Worm (Caenorhabditis elegans): ENCODE results near the gene C48B4.8.

C48B4.8 gene

DNA sequence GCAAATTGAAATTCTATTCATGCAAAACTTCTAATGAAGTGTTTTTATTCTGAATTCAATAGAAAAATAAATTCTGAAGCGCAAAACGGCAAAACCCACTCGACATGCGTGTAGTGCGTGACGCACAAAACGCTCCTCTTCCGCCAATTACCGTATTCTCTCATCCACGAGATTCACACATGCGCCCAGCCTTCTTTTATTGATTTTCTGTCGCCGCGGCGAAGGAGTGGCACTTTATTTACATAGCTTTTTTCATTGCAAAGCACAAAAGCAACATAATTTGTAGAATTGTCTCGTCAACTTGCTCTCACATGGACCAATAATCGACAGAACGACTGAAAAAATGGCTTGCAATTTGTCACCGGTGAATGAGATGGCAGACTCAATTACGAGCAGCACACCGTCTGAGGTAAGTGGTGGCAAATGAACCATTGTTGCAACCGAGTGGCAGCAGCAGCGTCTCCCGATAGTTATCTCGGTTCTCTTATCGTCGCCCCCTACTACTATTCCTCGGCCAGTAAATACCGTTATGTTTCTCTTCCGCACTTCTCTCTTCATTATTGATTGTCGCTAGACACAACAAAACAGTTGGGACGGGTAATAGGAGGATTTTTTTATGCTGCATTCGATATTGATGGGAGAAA is 14.9 kb downstream of the C48B4.8 start, which contains the start of gene unc-16 (continued):
- peak; percentile 36 for TF ChIP-seq rnt-1 (tag; optimal IDR thresholded peaks at IDR 0.05)
- no peak for TF ChIP-seq lim-6 (tag; optimal IDR thresholded peaks at IDR 0.05)
- no peak for TF ChIP-seq pha-2 (tag; optimal IDR thresholded peaks at IDR 0.05)
- TF ChIP-seq fkh-6 (tag; optimal IDR thresholded peaks at IDR 0.05): no peak
- TF ChIP-seq ttx-3 (tag; optimal IDR thresholded peaks at IDR 0.05): no peak
- peak; percentile 90 for TF ChIP-seq unc-55 (GFP tag; optimal IDR thresholded peaks at IDR 0.05)
- TF ChIP-seq hlh-6 (tag; optimal IDR thresholded peaks at IDR 0.05): no peak
- peak; percentile 84 for TF ChIP-seq ceh-31 (tag; optimal IDR thresholded peaks at IDR 0.05)
- no peak for TF ChIP-seq ceh-14 (tag; optimal IDR thresholded peaks at IDR 0.05)
- peak; percentile 70 for TF ChIP-seq ceh-34 (tag; optimal IDR thresholded peaks at IDR 0.05)

- no peak for TF ChIP-seq pax-1 (tag; optimal IDR thresholded peaks at IDR 0.05)
- no peak for TF ChIP-seq npax-4 (tag; optimal IDR thresholded peaks at IDR 0.05)
- no peak for TF ChIP-seq ttx-3 (tag; optimal IDR thresholded peaks at IDR 0.05)
- TF ChIP-seq dmd-4 (tag; optimal IDR thresholded peaks at IDR 0.05; ENCODE audit: borderline replicate concordance): no peak
- TF ChIP-seq ceh-31 (tag; optimal IDR thresholded peaks at IDR 0.05): no peak
- TF ChIP-seq hlh-30 (tag; optimal IDR thresholded peaks at IDR 0.05; ENCODE audit: insufficient read depth): no peak
- no peak for TF ChIP-seq eyg-1 (tag; optimal IDR thresholded peaks at IDR 0.05)
- TF ChIP-seq unc-42 (tag; optimal IDR thresholded peaks at IDR 0.05): no peak
- no peak for TF ChIP-seq zip-5 (tag; optimal IDR thresholded peaks at IDR 0.05)
- TF ChIP-seq gmeb-2 (tag; optimal IDR thresholded peaks at IDR 0.05): no peak
- TF ChIP-seq hlh-6 (tag; optimal IDR thresholded peaks at IDR 0.05): no peak
- TF ChIP-seq sox-2 (GFP tag; IDR thresholded peaks at IDR 0.05): no peak
- TF ChIP-seq sox-4 (tag; optimal IDR thresholded peaks at IDR 0.05): no peak
- no peak for TF ChIP-seq madf-2 (tag; optimal IDR thresholded peaks at IDR 0.05)
- no peak for TF ChIP-seq F13H6.1 (tag; optimal IDR thresholded peaks at IDR 0.05)
- TF ChIP-seq fkh-6 (tag; optimal IDR thresholded peaks at IDR 0.05): no peak
- TF ChIP-seq ceh-2 (tag; optimal IDR thresholded peaks at IDR 0.05): no peak
- no peak for TF ChIP-seq elt-2 (tag; optimal IDR thresholded peaks at IDR 0.05)
Measured at ce11 chrIII:9544820-9545219, 16.2 kb downstream of the C48B4.8 start, which contains the start of gene ZK1098.12. Gene ZK1098.12 (plus strand): TSS chrIII:9545120.

- TF ChIP-seq pqm-1 (tag; optimal IDR thresholded peaks at IDR 0.05): no peak
- no peak for TF ChIP-seq sox-2 (GFP tag; IDR thresholded peaks at IDR 0.05)
Measured at ce11 chrIII:9544125-9544524, 16.9 kb downstream of the C48B4.8 start, which contains the start of gene ZK1098.9. Gene ZK1098.9 (plus strand): TSS chrIII:9544425.

- no peak for TF ChIP-seq rnt-1 (tag; optimal IDR thresholded peaks at IDR 0.05)
- peak; percentile 25 for TF ChIP-seq unc-42 (tag; optimal IDR thresholded peaks at IDR 0.05)
- no peak for TF ChIP-seq hlh-6 (tag; optimal IDR thresholded peaks at IDR 0.05)
- no peak for TF ChIP-seq tbx-2 (tag; optimal IDR thresholded peaks at IDR 0.05)
Measured at ce11 chrIII:9542816-9543215, 18.2 kb downstream of the C48B4.8 start, which contains the start of gene eif-2Balpha. Gene eif-2Balpha (plus strand): TSS chrIII:9543119.

DNA sequence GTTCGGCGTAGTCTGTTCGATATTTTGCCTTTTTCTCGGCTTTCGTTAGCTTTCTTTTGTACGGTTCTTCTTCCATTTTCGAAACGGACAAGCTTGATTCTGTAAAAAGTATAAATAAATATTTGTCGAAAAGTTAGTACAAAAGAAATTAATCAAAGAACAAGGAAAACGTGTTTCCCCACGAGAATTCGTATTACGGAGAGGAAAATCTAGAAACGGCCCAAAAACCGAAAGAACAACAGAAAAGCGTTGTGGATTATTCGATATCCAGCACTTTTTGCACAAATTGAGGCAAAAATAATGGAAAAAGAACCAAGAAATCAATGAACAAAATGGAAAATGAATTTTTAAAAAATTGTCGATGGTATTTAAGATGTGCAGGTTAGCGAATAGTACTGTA is 18.8 kb downstream of the C48B4.8 start, which contains the start of gene mut-7:
Gene mut-7 (minus strand): TSS at position 101 of the 400 bp plus-strand sequence.
- TF ChIP-seq pha-4 (tag; optimal IDR thresholded peaks at IDR 0.05): no peak
- no peak for TF ChIP-seq C08G9.2 (tag; optimal IDR thresholded peaks at IDR 0.05)
- TF ChIP-seq zip-5 (tag; optimal IDR thresholded peaks at IDR 0.05): no peak
- TF ChIP-seq hlh-6 (tag; optimal IDR thresholded peaks at IDR 0.05): no peak
- TF ChIP-seq pros-1 (tag; optimal IDR thresholded peaks at IDR 0.05): no peak
- no peak for TF ChIP-seq gmeb-2 (tag; optimal IDR thresholded peaks at IDR 0.05)
- no peak for TF ChIP-seq ref-2 (tag; optimal IDR thresholded peaks at IDR 0.05)
- TF ChIP-seq fkh-10 (GFP tag; optimal IDR thresholded peaks at IDR 0.05): no peak
- TF ChIP-seq unc-55 (GFP tag; optimal IDR thresholded peaks at IDR 0.05): no peak
- TF ChIP-seq rnt-1 (tag; optimal IDR thresholded peaks at IDR 0.05): no peak
- TF ChIP-seq ztf-16 (tag; optimal IDR thresholded peaks at IDR 0.05): no peak
- no peak for TF ChIP-seq pat-9 (tag; optimal IDR thresholded peaks at IDR 0.05)
- no peak for TF ChIP-seq lin-11 (tag; optimal IDR thresholded peaks at IDR 0.05)
- no peak for TF ChIP-seq nhr-232 (tag; optimal IDR thresholded peaks at IDR 0.05)
- no peak for TF ChIP-seq fkh-6 (tag; optimal IDR thresholded peaks at IDR 0.05)
- no peak for TF ChIP-seq ceh-6 (GFP tag; optimal IDR thresholded peaks at IDR 0.05)
